Worm (Caenorhabditis elegans) whole organism, L1 larva: ENCODE results near the gene scl-1.

Source experiments
- C34B4.2 ChIP-seq: sonication (generic microtip); optimal IDR thresholded peaks from 2 replicates; lab custom pipeline; 2017; ENCODE audit warnings: mild to moderate bottlenecking, missing genetic modification characterization, missing compliant biosample characterization
- F16B12.6 ChIP-seq: fragments of 150-350 bp; optimal IDR thresholded peaks from 2 replicates; lab custom pipeline; 2014; ENCODE audit warnings: missing biosample characterization, missing genetic modification characterization
- aly-2 ChIP-seq: fragments of 150-350 bp; optimal IDR thresholded peaks from 2 replicates; lab custom pipeline; 2014; ENCODE audit warnings: missing biosample characterization, missing genetic modification characterization
- ama-1 ChIP-seq: fragments of 150-350 bp; optimal IDR thresholded peaks from 2 replicates; lab custom pipeline; 2014
- blmp-1 ChIP-seq: fragments of 150-350 bp; optimal IDR thresholded peaks from 2 replicates; lab custom pipeline; 2014; ENCODE audit warnings: missing biosample characterization, missing genetic modification characterization
- ceh-8 ChIP-seq: fragments of 200-800 bp; sonication (Bioruptor generic); optimal IDR thresholded peaks from 2 replicates; lab custom pipeline; 2018; ENCODE audit warnings: mild to moderate bottlenecking, missing genetic modification characterization, moderate library complexity, missing compliant biosample characterization
- ceh-82 ChIP-seq, 3 experiments: fragments of 150-350 bp in 1 of 3; sonication (generic microtip) in 2 of 3; optimal IDR thresholded peaks; 2 replicates each; lab custom pipeline; 2014 to 2017; ENCODE audit warnings: missing biosample characterization in 3 of 3, missing genetic modification characterization in 3 of 3
- dsc-1 ChIP-seq: sonication (generic microtip); optimal IDR thresholded peaks from 2 replicates; lab custom pipeline; 2016; ENCODE audit warnings: mild to moderate bottlenecking, missing genetic modification characterization, missing compliant biosample characterization
- efl-1 ChIP-seq, 4 experiments: fragments of 150-350 bp; optimal IDR thresholded peaks in 3 of 4; peaks in 1 of 4; 1 replicate in 1 of 4; 2 replicates in 3 of 4; lab custom pipeline; 2014; ENCODE audit warnings: missing biosample characterization in 2 of 4, missing genetic modification characterization in 2 of 4, missing genetic modification reagents in 2 of 4
- elt-3 ChIP-seq, 6 experiments: fragments of 150-350 bp in 1 of 6; sonication (generic microtip); optimal IDR thresholded peaks; 2 replicates each; lab custom pipeline; 2017 to 2018; ENCODE audit warnings: missing biosample characterization in 6 of 6, missing genetic modification characterization in 6 of 6, inconsistent platforms in 1 of 6
- ets-5 ChIP-seq: fragments of 200-800 bp; sonication (Bioruptor generic); IDR thresholded peaks from 2 replicates; pipeline ENCODE4 v1.3.6; 2022; ENCODE audit warnings: missing genetic modification characterization, missing compliant biosample characterization
- fkh-8 ChIP-seq: sonication (generic microtip); optimal IDR thresholded peaks from 2 replicates; lab custom pipeline; 2016; ENCODE audit warnings: mild to moderate bottlenecking, missing genetic modification characterization, missing compliant biosample characterization
- grh-1 ChIP-seq: fragments of 200-800 bp; sonication (Bioruptor generic); IDR thresholded peaks from 2 replicates; pipeline ENCODE4 v1.3.6; 2022; ENCODE audit warnings: missing genetic modification reagents, missing genetic modification characterization, missing compliant biosample characterization
- hpl-2 ChIP-seq: fragments of 150-350 bp; optimal IDR thresholded peaks from 2 replicates; lab custom pipeline; 2014; ENCODE audit warnings: missing biosample characterization, missing genetic modification reagents, missing genetic modification characterization
- isw-1 ChIP-seq: fragments of 200-800 bp; sonication (Bioruptor generic); IDR thresholded peaks from 2 replicates; pipeline ENCODE4 v1.3.6; 2022; ENCODE audit warnings: missing genetic modification characterization, missing compliant biosample characterization
- lin-13 ChIP-seq: fragments of 150-350 bp; optimal IDR thresholded peaks from 2 replicates; lab custom pipeline; 2014; ENCODE audit warnings: missing biosample characterization, missing genetic modification reagents, missing genetic modification characterization
- lin-14 ChIP-seq: fragments of 200-800 bp; sonication (Bioruptor generic); optimal IDR thresholded peaks from 2 replicates; lab custom pipeline; 2018; ENCODE audit warnings: mild to moderate bottlenecking, missing genetic modification characterization, moderate library complexity, missing compliant biosample characterization
- lin-35 ChIP-seq, 2 experiments: fragments of 150-350 bp; optimal IDR thresholded peaks; 2 replicates each; lab custom pipeline; 2014; ENCODE audit warnings: missing biosample characterization in 2 of 2, missing genetic modification characterization in 2 of 2, missing genetic modification reagents in 2 of 2
- lsy-2 ChIP-seq, 2 experiments: fragments of 150-350 bp; optimal IDR thresholded peaks; 2 replicates each; lab custom pipeline; 2014; ENCODE audit warnings: missing biosample characterization in 2 of 2, missing genetic modification characterization in 2 of 2
- mdl-1 ChIP-seq, 2 experiments: fragments of 150-350 bp; optimal IDR thresholded peaks; 2 replicates each; lab custom pipeline; 2014 to 2017; ENCODE audit warnings: missing biosample characterization in 2 of 2, missing genetic modification characterization in 2 of 2, inconsistent platforms in 1 of 2
- mef-2 ChIP-seq: fragments of 150-350 bp; optimal IDR thresholded peaks from 2 replicates; lab custom pipeline; 2014; ENCODE audit warnings: missing biosample characterization, missing genetic modification characterization
- nhr-20 ChIP-seq: sonication (generic microtip); optimal IDR thresholded peaks from 2 replicates; lab custom pipeline; 2016; ENCODE audit warnings: mild to moderate bottlenecking, missing genetic modification characterization, missing compliant biosample characterization
- nhr-47 ChIP-seq: sonication (generic microtip); optimal IDR thresholded peaks from 2 replicates; lab custom pipeline; 2016; ENCODE audit warnings: mild to moderate bottlenecking, missing genetic modification characterization, moderate library complexity, missing compliant biosample characterization
- nhr-71 ChIP-seq: sonication (generic microtip); optimal IDR thresholded peaks from 2 replicates; lab custom pipeline; 2016; ENCODE audit warnings: mild to moderate bottlenecking, missing genetic modification characterization, moderate library complexity, missing compliant biosample characterization
- nhr-84 ChIP-seq: sonication (generic microtip); optimal IDR thresholded peaks from 2 replicates; lab custom pipeline; 2017; ENCODE audit warnings: missing biosample characterization, missing genetic modification characterization
- nhr-85 ChIP-seq: sonication (generic microtip); peaks from one replicate; lab custom pipeline; 2016; ENCODE audit warnings: missing genetic modification characterization, inconsistent platforms, missing compliant biosample characterization
- nhr-90 ChIP-seq: sonication (generic microtip); optimal IDR thresholded peaks from 2 replicates; lab custom pipeline; 2016; ENCODE audit warnings: mild to moderate bottlenecking, missing genetic modification characterization, missing compliant biosample characterization; ENCODE audit not compliant: poor library complexity
- pag-3 ChIP-seq: sonication (generic microtip); optimal IDR thresholded peaks from 2 replicates; lab custom pipeline; 2017; ENCODE audit warnings: missing genetic modification characterization, mild to moderate bottlenecking, missing compliant biosample characterization, antibody characterized with exemption, borderline replicate concordance; ENCODE audit not compliant: insufficient read depth
- rnt-1 ChIP-seq: sonication (generic microtip); optimal IDR thresholded peaks from 2 replicates; lab custom pipeline; 2016; ENCODE audit warnings: mild to moderate bottlenecking, missing genetic modification characterization, moderate library complexity, missing compliant biosample characterization
- snu-23 ChIP-seq: sonication (generic microtip); optimal IDR thresholded peaks from 2 replicates; lab custom pipeline; 2016; ENCODE audit warnings: missing genetic modification characterization, missing compliant biosample characterization
- tbx-2 ChIP-seq: sonication (generic microtip); optimal IDR thresholded peaks from 2 replicates; lab custom pipeline; 2016; ENCODE audit warnings: missing genetic modification characterization, missing compliant biosample characterization
- tlp-1 ChIP-seq: fragments of 150-350 bp; optimal IDR thresholded peaks from 2 replicates; lab custom pipeline; 2014; ENCODE audit warnings: missing biosample characterization, missing genetic modification characterization
- vab-15 ChIP-seq: sonication (generic microtip); optimal IDR thresholded peaks from 2 replicates; lab custom pipeline; 2017; ENCODE audit warnings: missing genotype, mild to moderate bottlenecking, missing genetic modification characterization, missing compliant biosample characterization

Gene scl-1

DNA sequence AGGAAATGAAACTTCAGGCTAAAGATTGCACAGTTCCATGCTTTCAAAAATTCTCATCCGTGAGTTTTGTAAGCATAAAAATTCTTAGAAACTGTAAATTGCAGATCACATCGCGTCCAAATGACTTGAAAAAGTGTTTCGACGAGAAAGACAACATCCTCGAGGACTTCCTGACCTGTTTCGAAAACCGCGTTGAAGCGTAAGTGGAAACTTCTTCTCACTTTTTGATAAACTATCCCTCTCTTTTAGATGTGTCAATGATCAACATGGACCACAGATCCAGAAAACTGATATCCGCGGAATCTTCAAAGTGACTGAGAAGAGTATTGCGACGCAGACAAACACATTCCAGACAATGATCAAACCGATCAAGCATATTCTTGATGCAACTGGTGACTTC lies 24.7 kb downstream of the scl-1 start:
- TF ChIP-seq tbx-2 (tag; lab: Kevin White, UChicago) (no peak), elt-3 (tag; optimal IDR thresholded peaks at IDR 0.05; lab: Kevin White, UChicago) (no peak), nhr-84 (tag; lab: Kevin White, UChicago) (no peak), ceh-82 (tag; optimal IDR thresholded peaks at IDR 0.05; lab: Kevin White, UChicago) (no peak), C34B4.2 (no peak), blmp-1 (peak; percentile 45), efl-1 (optimal IDR thresholded peaks at IDR 0.05; lab: Kevin White, UChicago) (no peak), efl-1 (GFP tag; optimal IDR thresholded peaks at IDR 0.05 in 1 of 2; lab: Kevin White, UChicago) (peak in 1 of 2 experiments; percentile 10)
- TF ChIP-seq, all 84 proteins: peak for 2

DNA sequence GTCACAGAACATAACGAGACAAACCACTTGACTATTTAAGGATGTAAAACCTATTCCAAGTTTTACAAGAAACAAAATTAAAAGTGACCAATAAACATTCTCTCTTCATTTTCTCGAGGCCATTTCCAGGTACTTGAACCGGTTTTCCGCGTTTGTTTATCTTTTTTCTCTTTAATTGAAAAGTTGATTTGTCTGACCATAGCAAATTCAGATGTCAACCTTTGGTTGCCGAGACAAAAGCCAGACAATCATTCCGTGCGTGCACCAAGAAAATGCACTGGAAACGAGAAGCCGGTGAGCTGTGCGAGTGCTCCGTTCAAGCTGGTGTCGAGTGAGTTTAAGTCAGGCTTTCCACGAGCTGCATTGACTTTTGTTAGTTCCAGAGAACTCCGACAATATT lies 26.0 kb downstream of the scl-1 start:
- TF ChIP-seq dsc-1: no peak
- no peak for TF ChIP-seq vab-15 (tag; lab: Kevin White, UChicago)
- no peak for TF ChIP-seq isw-1 (GFP tag; lab: Robert Waterston, UW)
- TF ChIP-seq nhr-20 (tag; lab: Kevin White, UChicago): peak; percentile 39
- TF ChIP-seq rnt-1: peak; percentile 2
- TF ChIP-seq efl-1 (optimal IDR thresholded peaks at IDR 0.05; lab: Kevin White, UChicago): no peak
- TF ChIP-seq efl-1 (GFP tag; optimal IDR thresholded peaks at IDR 0.05 in 1 of 2; lab: Kevin White, UChicago): peak in 1 of 2 experiments; percentile 8
- no peak for TF ChIP-seq tlp-1
- TF ChIP-seq mef-2: no peak
- TF ChIP-seq grh-1 (GFP tag; lab: Robert Waterston, UW): peak; percentile 68
- TF ChIP-seq lsy-2 (tag; optimal IDR thresholded peaks at IDR 0.05; lab: Kevin White, UChicago): peak in 1 of 2 experiments; percentile 25
- peak; percentile 48 for TF ChIP-seq lin-14 (GFP tag; lab: Kevin White, UChicago)
- TF ChIP-seq lin-35 (GFP tag; optimal IDR thresholded peaks at IDR 0.05; lab: Kevin White, UChicago): peak in 1 of 2 experiments; percentile 26
- TF ChIP-seq nhr-85: peak; percentile 87
- no peak for TF ChIP-seq fkh-8 (tag; lab: Kevin White, UChicago)
- no peak for TF ChIP-seq aly-2 (tag; lab: Kevin White, UChicago)
- no peak for TF ChIP-seq pag-3 (tag; lab: Kevin White, UChicago)
- TF ChIP-seq snu-23: peak; percentile 10
- TF ChIP-seq elt-3 (tag; optimal IDR thresholded peaks at IDR 0.05; lab: Kevin White, UChicago): peak in 2 of 6 experiments; percentile 30 to 62
- peak; percentile 45 for TF ChIP-seq blmp-1

DNA sequence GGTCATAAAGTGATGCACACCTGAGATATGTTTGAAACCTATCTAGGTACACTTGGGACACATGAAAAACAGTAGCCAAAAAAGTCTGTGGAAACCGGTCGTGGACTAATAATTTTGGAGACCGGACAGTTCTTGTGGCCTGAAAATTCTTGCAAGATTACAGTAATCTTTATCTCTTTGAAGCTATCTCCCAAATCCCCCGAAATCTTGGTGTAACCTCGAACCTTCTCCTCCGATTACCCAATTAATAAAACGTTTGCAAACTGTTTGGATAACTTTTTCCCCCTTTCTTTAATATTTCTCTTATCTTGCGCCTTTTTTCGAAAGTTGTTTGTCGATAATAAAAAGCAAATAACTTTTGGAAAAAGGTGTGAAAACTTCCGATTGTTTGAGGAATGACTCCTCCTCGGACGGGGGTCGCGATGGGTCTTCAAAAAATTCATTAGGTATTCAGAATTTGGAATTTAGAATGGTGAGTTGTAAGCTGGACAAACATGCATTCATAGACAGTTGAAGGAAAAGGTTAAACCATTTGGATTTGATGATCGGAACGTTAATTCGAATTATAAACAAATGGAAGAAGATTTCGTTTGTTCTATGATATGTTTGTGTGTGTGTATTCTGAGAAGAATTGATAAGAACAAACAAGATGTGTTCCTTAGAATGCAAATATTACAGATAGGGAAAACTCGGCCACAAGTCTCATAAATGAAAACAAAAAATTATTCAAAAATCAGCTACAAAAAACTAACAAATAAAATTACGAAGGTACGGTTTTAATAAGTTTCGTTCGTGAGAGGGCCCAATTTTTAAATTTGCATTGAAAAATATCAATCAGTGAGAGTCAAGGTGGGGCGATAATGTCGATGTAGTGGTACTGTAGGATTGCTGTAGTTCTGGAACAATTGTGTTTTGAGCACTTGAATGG lies 27.0 kb downstream of the scl-1 start:
- TF ChIP-seq snu-23 (peak; percentile 24), nhr-47 (tag; lab: Kevin White, UChicago) (peak; percentile 30), lin-35 (GFP tag; optimal IDR thresholded peaks at IDR 0.05; lab: Kevin White, UChicago) (peak in 1 of 2 experiments; percentile 26), ceh-8 (GFP tag; lab: Kevin White, UChicago) (no peak), ets-5 (GFP tag; lab: Robert Waterston, UW) (no peak), F16B12.6 (tag; lab: Kevin White, UChicago) (no peak), elt-3 (tag; optimal IDR thresholded peaks at IDR 0.05; lab: Kevin White, UChicago) (no peak), nhr-71 (tag; lab: Kevin White, UChicago) (peak; percentile 48), ama-1 (lab: Kevin White, UChicago) (peak; percentile 67), grh-1 (GFP tag; lab: Robert Waterston, UW) (peak; percentile 31; the same call in 1 of the 2 replicates), lin-13 (GFP tag; lab: Kevin White, UChicago) (no peak), nhr-85 (peak; percentile 54), nhr-90 (tag; lab: Kevin White, UChicago) (peak; percentile 28), blmp-1 (peak; percentile 4), nhr-20 (tag; lab: Kevin White, UChicago) (peak; percentile 32), hpl-2 (GFP tag; lab: Kevin White, UChicago) (no peak), mdl-1 (tag; optimal IDR thresholded peaks at IDR 0.05; lab: Kevin White, UChicago) (no peak)
- TF ChIP-seq, all 84 proteins: peak for 10
